Worm (Caenorhabditis elegans): ENCODE results near the gene tbx-35.

Gene tbx-35

ce11 chrII:5553531-5553930 is 28.3 kb upstream of the tbx-35 start:
- no peak for TF ChIP-seq unc-130 (tag; optimal IDR thresholded peaks at IDR 0.05)
- TF ChIP-seq unc-98 (GFP tag; IDR thresholded peaks at IDR 0.05): no peak
- no peak for TF ChIP-seq unc-30 (tag; optimal IDR thresholded peaks at IDR 0.05)
- TF ChIP-seq nhr-90 (tag; optimal IDR thresholded peaks at IDR 0.05; ENCODE audit: poor library complexity): peak; percentile 10
- peak; percentile 18 for TF ChIP-seq nhr-71 (tag; optimal IDR thresholded peaks at IDR 0.05)
- TF ChIP-seq lin-35 (GFP tag; optimal IDR thresholded peaks at IDR 0.05): peak in 1 of 2 experiments; percentile 30
- no peak for TF ChIP-seq grh-1 (GFP tag; IDR thresholded peaks at IDR 0.05)
- no peak for TF ChIP-seq sup-37 (GFP tag; optimal IDR thresholded peaks at IDR 0.05)
- no peak for TF ChIP-seq lin-39 (tag; optimal IDR thresholded peaks at IDR 0.05)
- TF ChIP-seq hlh-17 (GFP tag; optimal IDR thresholded peaks at IDR 0.05; ENCODE audit: borderline replicate concordance): no peak
- TF ChIP-seq snpc-4 (tag; optimal IDR thresholded peaks at IDR 0.05): no peak
- no peak for TF ChIP-seq ceh-82 (tag; optimal IDR thresholded peaks at IDR 0.05)
- no peak for TF ChIP-seq nhr-19 (GFP tag; conservative IDR thresholded peaks at IDR 0.05)
- TF ChIP-seq fkh-8 (tag; optimal IDR thresholded peaks at IDR 0.05): no peak
- no peak for TF ChIP-seq lin-13 (GFP tag; optimal IDR thresholded peaks at IDR 0.05)
- peak; percentile 4 for TF ChIP-seq nhr-20 (tag; optimal IDR thresholded peaks at IDR 0.05)
- TF ChIP-seq blmp-1 (tag; optimal IDR thresholded peaks at IDR 0.05): no peak
- TF ChIP-seq nhr-84 (tag; optimal IDR thresholded peaks at IDR 0.05): no peak
- no peak for TF ChIP-seq ceh-8 (GFP tag; optimal IDR thresholded peaks at IDR 0.05)
- TF ChIP-seq pqm-1 (tag; optimal IDR thresholded peaks at IDR 0.05): peak; percentile 31
- TF ChIP-seq efl-3 (GFP tag; optimal IDR thresholded peaks at IDR 0.05): no peak
- no peak for TF ChIP-seq egl-27 (tag; optimal IDR thresholded peaks at IDR 0.05)
- TF ChIP-seq elt-2 (tag; optimal IDR thresholded peaks at IDR 0.05): peak; percentile 98

ce11 chrII:5551517-5551916 is 26.3 kb upstream of the tbx-35 start, which contains the start of gene C17C3.5:
Gene C17C3.5, plus strand, starts transcription at chrII:5551817.
- no peak for TF ChIP-seq egl-27 (tag; optimal IDR thresholded peaks at IDR 0.05)
- TF ChIP-seq skn-1 (tag; optimal IDR thresholded peaks at IDR 0.05): no peak
- TF ChIP-seq aha-1 (tag; optimal IDR thresholded peaks at IDR 0.05): no peak
- TF ChIP-seq snpc-4 (tag; optimal IDR thresholded peaks at IDR 0.05): no peak
- no peak for TF ChIP-seq grh-1 (GFP tag; IDR thresholded peaks at IDR 0.05)
- no peak for TF ChIP-seq ceh-8 (GFP tag; optimal IDR thresholded peaks at IDR 0.05)
- no peak for TF ChIP-seq nhr-71 (tag; optimal IDR thresholded peaks at IDR 0.05)
- no peak for TF ChIP-seq nhr-47 (tag; optimal IDR thresholded peaks at IDR 0.05)
- no peak for TF ChIP-seq fkh-4 (tag; optimal IDR thresholded peaks at IDR 0.05; ENCODE audit: borderline replicate concordance)
- TF ChIP-seq unc-62 (GFP tag; optimal IDR thresholded peaks at IDR 0.05): no peak
- TF ChIP-seq ceh-90 (tag; optimal IDR thresholded peaks at IDR 0.05): no peak

ce11 chrII:5549746-5550145 is 24.5 kb upstream of the tbx-35 start, which contains the start of gene C17C3.6:
Gene C17C3.6, plus strand, starts transcription at chrII:5550046.
- no peak for TF ChIP-seq lin-15B (tag; optimal IDR thresholded peaks at IDR 0.05)
- TF ChIP-seq aha-1 (tag; optimal IDR thresholded peaks at IDR 0.05): no peak
- no peak for TF ChIP-seq pag-3 (tag; optimal IDR thresholded peaks at IDR 0.05; ENCODE audit: borderline replicate concordance, insufficient read depth)
- TF ChIP-seq ceh-82 (tag; optimal IDR thresholded peaks at IDR 0.05): no peak
- no peak for TF ChIP-seq grh-1 (GFP tag; IDR thresholded peaks at IDR 0.05)
- TF ChIP-seq mep-1 (tag; optimal IDR thresholded peaks at IDR 0.05): no peak
- no peak for TF ChIP-seq fkh-10 (GFP tag; optimal IDR thresholded peaks at IDR 0.05)
- TF ChIP-seq C04F5.9 (tag; optimal IDR thresholded peaks at IDR 0.05): no peak
- no peak for TF ChIP-seq mab-9 (GFP tag; IDR thresholded peaks at IDR 0.05)
- TF ChIP-seq ceh-90 (tag; optimal IDR thresholded peaks at IDR 0.05): no peak
- TF ChIP-seq snpc-4 (tag; optimal IDR thresholded peaks at IDR 0.05): no peak
- no peak for TF ChIP-seq egl-13 (tag; optimal IDR thresholded peaks at IDR 0.05)
- TF ChIP-seq elt-2 (tag; optimal IDR thresholded peaks at IDR 0.05): no peak
- TF ChIP-seq unc-30 (tag; optimal IDR thresholded peaks at IDR 0.05): no peak
- TF ChIP-seq Y116A8C.19 (tag; optimal IDR thresholded peaks at IDR 0.05; ENCODE audit: borderline replicate concordance): no peak
- TF ChIP-seq nhr-71 (tag; optimal IDR thresholded peaks at IDR 0.05): no peak
- TF ChIP-seq swsn-7 (tag; optimal IDR thresholded peaks at IDR 0.05): no peak
